Worm (Caenorhabditis elegans): Measurements from ENCODE around the gene B0416.5.

ce11 chrX:9266512-9266911 lies 4.1 kb downstream of the B0416.5 start:
- TF ChIP-seq nhr-12 (tag; optimal IDR thresholded peaks at IDR 0.05): no peak
- no peak for TF ChIP-seq nhr-20 (tag; optimal IDR thresholded peaks at IDR 0.05)
- TF ChIP-seq nhr-11 (tag; optimal IDR thresholded peaks at IDR 0.05): no peak

Measured in whole organism, L1 larva.